Fruit fly (Drosophila melanogaster) whole organism, wandering third instar larva: ENCODE data around the gene CG10877.

Experiments used
- CrebA ChIP-seq: fragments of 200-800 bp; sonication (Bioruptor generic); optimal IDR thresholded peaks from 2 replicates; lab custom pipeline; 2016; ENCODE audit warnings: missing biosample characterization, mild to moderate bottlenecking, missing genetic modification characterization, borderline replicate concordance
- GATAd ChIP-seq: sonication (Bioruptor generic); optimal IDR thresholded peaks from 2 replicates; lab custom pipeline; 2016; ENCODE audit warnings: missing biosample characterization, missing genetic modification characterization
- Jra ChIP-seq: sonication (Bioruptor generic); optimal IDR thresholded peaks from 2 replicates; lab custom pipeline; 2016; ENCODE audit warnings: missing biosample characterization, missing genetic modification characterization
- fru ChIP-seq: fragments of 200-800 bp; sonication (Bioruptor generic); optimal IDR thresholded peaks from 3 replicates; lab custom pipeline; 2016; ENCODE audit warnings: missing biosample characterization, mild to moderate bottlenecking, missing genetic modification characterization
- pan ChIP-seq: fragments of >200 bp; optimal IDR thresholded peaks from 2 replicates; lab custom pipeline; 2017
- psq ChIP-seq: fragments of 200-800 bp; sonication (Bioruptor generic); optimal IDR thresholded peaks from 3 replicates; lab custom pipeline; 2017; ENCODE audit warnings: missing biosample characterization, mild to moderate bottlenecking, missing genetic modification characterization, moderate library complexity
- sv ChIP-seq: fragments of 200-800 bp; sonication (Bioruptor generic); optimal IDR thresholded peaks from 3 replicates; lab custom pipeline; 2016; ENCODE audit warnings: missing biosample characterization, missing genetic modification characterization
- tai ChIP-seq: sonication (Bioruptor generic); optimal IDR thresholded peaks from 2 replicates; lab custom pipeline; 2016; ENCODE audit warnings: missing biosample characterization, missing genetic modification characterization

DNA sequence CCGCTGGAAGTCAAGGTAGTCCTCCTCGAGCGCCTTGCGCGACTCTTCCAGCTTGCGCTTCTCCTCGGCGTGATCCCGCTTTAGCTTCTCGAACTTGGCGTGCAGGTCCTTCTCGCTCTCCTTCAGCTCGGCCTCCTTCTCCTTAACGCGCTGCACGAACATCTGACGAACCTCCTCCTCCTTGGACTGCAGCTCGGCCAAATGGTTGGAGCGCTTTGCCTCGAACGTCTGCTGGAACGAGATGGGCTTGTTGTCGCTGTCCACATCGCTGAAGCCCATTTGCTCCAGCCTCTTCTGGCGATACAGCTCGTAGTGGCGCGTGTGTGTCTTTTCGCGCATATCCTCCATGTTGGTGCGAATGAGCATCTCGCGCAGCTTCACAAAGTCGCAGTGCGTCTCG lies 22.5 kb upstream of the CG10877 start:
- no peak for TF ChIP-seq GATAd (GFP tag; lab: Kevin White, UChicago)
- TF ChIP-seq Jra, result no peak
- TF ChIP-seq fru, result no peak
- TF ChIP-seq sv (GFP tag; lab: Kevin White, UChicago), result no peak
- TF ChIP-seq pan (lab: Kevin White, UChicago), result no peak
- no peak for TF ChIP-seq psq (GFP tag; lab: Kevin White, UChicago)
- no peak for TF ChIP-seq CrebA (GFP tag; lab: Kevin White, UChicago)
- TF ChIP-seq tai (GFP tag; lab: Kevin White, UChicago), result no peak
